Fruit fly (Drosophila melanogaster) whole organism, embryonic: ENCODE measurements around the gene CG11920.

Source experiments
- Abd-B ChIP-seq: fragments of 200-800 bp; sonication (Bioruptor generic); optimal IDR thresholded peaks from 2 replicates; lab custom pipeline; 2018; ENCODE audit warnings: missing biosample characterization, mild to moderate bottlenecking, missing genetic modification characterization, moderate library complexity
- Aef1 ChIP-seq: fragments of 200-800 bp; sonication (Bioruptor generic); IDR thresholded peaks from 3 replicates; pipeline ENCODE4 v1.3.6; 2022; ENCODE audit warnings: missing biosample characterization, missing genetic modification characterization
- Blimp-1 ChIP-seq: fragments of 200-800 bp; sonication (Bioruptor generic); optimal IDR thresholded peaks from 3 replicates; lab custom pipeline; 2018; ENCODE audit warnings: missing biosample characterization, missing genetic modification characterization, mild to moderate bottlenecking, moderate library complexity, missing genetic modification reagents
- CG10462 ChIP-seq: fragments of 200-800 bp; sonication (Bioruptor generic); optimal IDR thresholded peaks from 2 replicates; lab custom pipeline; 2016; ENCODE audit warnings: missing biosample characterization, missing genetic modification characterization
- CG12299 ChIP-seq: fragments of 200-800 bp; sonication (Bioruptor generic); optimal IDR thresholded peaks from 2 replicates; lab custom pipeline; 2018; ENCODE audit warnings: missing biosample characterization, mild to moderate bottlenecking, missing genetic modification characterization
- CG15269 ChIP-seq: fragments of 200-800 bp; sonication (Bioruptor generic); optimal IDR thresholded peaks from 2 replicates; lab custom pipeline; 2018; ENCODE audit warnings: missing biosample characterization, mild to moderate bottlenecking, missing genetic modification characterization, moderate library complexity
- CG1529 ChIP-seq: fragments of 200-800 bp; sonication (Bioruptor generic); optimal IDR thresholded peaks from 3 replicates; lab custom pipeline; 2018; ENCODE audit warnings: missing biosample characterization, missing genetic modification characterization
- CG15696 ChIP-seq: fragments of 200-800 bp; sonication (Bioruptor generic); optimal IDR thresholded peaks from 2 replicates; lab custom pipeline; 2019; ENCODE audit warnings: missing biosample characterization, mild to moderate bottlenecking, missing genetic modification characterization, moderate library complexity
- CG17186 ChIP-seq: fragments of 200-800 bp; sonication (Bioruptor generic); optimal IDR thresholded peaks from 3 replicates; lab custom pipeline; 2017; ENCODE audit warnings: missing biosample characterization, missing genetic modification reagents, missing genetic modification characterization
- CG17612 ChIP-seq: fragments of 200-800 bp; sonication (Bioruptor generic); IDR thresholded peaks from 2 replicates; pipeline ENCODE4 v1.3.6; 2022; ENCODE audit warnings: missing biosample characterization, missing genetic modification characterization
- CG1792 ChIP-seq: fragments of 200-800 bp; sonication (Bioruptor generic); optimal IDR thresholded peaks from 2 replicates; lab custom pipeline; 2016; ENCODE audit warnings: missing biosample characterization, missing genetic modification characterization
- CG18599 ChIP-seq: fragments of 200-800 bp; sonication (Bioruptor generic); optimal IDR thresholded peaks from 3 replicates; lab custom pipeline; 2017; ENCODE audit warnings: missing biosample characterization, missing genetic modification characterization, mild to moderate bottlenecking, moderate library complexity, missing genetic modification reagents
- CG3163 ChIP-seq: fragments of 200-800 bp; sonication (Bioruptor generic); optimal IDR thresholded peaks from 3 replicates; lab custom pipeline; 2016; ENCODE audit warnings: missing biosample characterization, missing genetic modification characterization
- CG42726 ChIP-seq: fragments of 200-800 bp; sonication (Bioruptor generic); IDR thresholded peaks from 2 replicates; pipeline ENCODE4 v1.3.6; 2022; ENCODE audit warnings: missing biosample characterization, missing genetic modification characterization; ENCODE audit not compliant: partially characterized antibody
- CG4404 ChIP-seq: fragments of 200-800 bp; sonication (Bioruptor generic); IDR thresholded peaks from 2 replicates; pipeline ENCODE4 v1.3.6; 2022; ENCODE audit warnings: missing biosample characterization, missing genetic modification characterization
- CG6813 ChIP-seq: fragments of 200-800 bp; sonication (Bioruptor generic); optimal IDR thresholded peaks from 2 replicates; lab custom pipeline; 2017; ENCODE audit warnings: missing biosample characterization, missing genetic modification characterization, mild to moderate bottlenecking, moderate library complexity, missing genetic modification reagents
- CG7745 ChIP-seq: fragments of 200-800 bp; sonication (Bioruptor generic); optimal IDR thresholded peaks from 2 replicates; lab custom pipeline; 2018; ENCODE audit warnings: missing biosample characterization, mild to moderate bottlenecking, missing genetic modification characterization, moderate library complexity
- CG7963 ChIP-seq: fragments of 200-800 bp; sonication (Bioruptor generic); IDR thresholded peaks from 3 replicates; pipeline ENCODE4 v1.3.6; 2022; ENCODE audit warnings: missing biosample characterization, missing genetic modification characterization; ENCODE audit not compliant: partially characterized antibody
- CrebB ChIP-seq: fragments of 200-800 bp; sonication (Bioruptor generic); optimal IDR thresholded peaks from 3 replicates; lab custom pipeline; 2018; ENCODE audit warnings: missing biosample characterization, mild to moderate bottlenecking, missing genetic modification characterization
- D ChIP-seq, 2 experiments: fragments of 200-800 bp in 1 of 2; fragments of >200 bp in 1 of 2; sonication (Bioruptor generic) in 1 of 2; optimal IDR thresholded peaks; 2 replicates in 1 of 2; 3 replicates in 1 of 2; lab custom pipeline; 2017; ENCODE audit warnings: mild to moderate bottlenecking in 1 of 2, missing biosample characterization in 1 of 2, missing genetic modification characterization in 1 of 2, missing genetic modification reagents in 1 of 2
- Deaf1 ChIP-seq: fragments of 200-800 bp; optimal IDR thresholded peaks from 3 replicates; lab custom pipeline; 2019; ENCODE audit warnings: missing biosample characterization, mild to moderate bottlenecking, missing genetic modification characterization, moderate library complexity
- Dip2 ChIP-seq: fragments of 200-800 bp; sonication (Bioruptor generic); IDR thresholded peaks from 2 replicates; pipeline ENCODE4 v1.3.6; 2022; ENCODE audit warnings: missing biosample characterization, missing genetic modification characterization
- MTF-1 ChIP-seq: fragments of 200-800 bp; sonication (Bioruptor generic); optimal IDR thresholded peaks from 2 replicates; lab custom pipeline; 2018; ENCODE audit warnings: missing biosample characterization, mild to moderate bottlenecking, missing genetic modification characterization, borderline replicate concordance
- Max ChIP-seq: fragments of 200-800 bp; sonication (Bioruptor generic); optimal IDR thresholded peaks from 2 replicates; lab custom pipeline; 2016; ENCODE audit warnings: missing biosample characterization, mild to moderate bottlenecking, missing genetic modification characterization
- NFAT ChIP-seq: fragments of 200-800 bp; sonication (Bioruptor generic); IDR thresholded peaks from 2 replicates; pipeline ENCODE4 v1.3.6; 2022; ENCODE audit warnings: missing biosample characterization, missing genetic modification characterization
- Nf-YC ChIP-seq: fragments of 200-800 bp; optimal IDR thresholded peaks from 3 replicates; lab custom pipeline; 2019; ENCODE audit warnings: missing biosample characterization, mild to moderate bottlenecking, missing genetic modification characterization, moderate library complexity
- Opbp ChIP-seq: fragments of 200-800 bp; sonication (Bioruptor generic); IDR thresholded peaks from 3 replicates; pipeline ENCODE4 v1.3.6; 2022; ENCODE audit warnings: missing biosample characterization, missing genetic modification characterization; ENCODE audit not compliant: partially characterized antibody
- Sry-δ ChIP-seq: fragments of 200-800 bp; sonication (Bioruptor generic); optimal IDR thresholded peaks from 2 replicates; lab custom pipeline; 2016; ENCODE audit warnings: missing biosample characterization, missing genetic modification characterization
- Ssrp ChIP-seq: fragments of 200-800 bp; sonication (Bioruptor generic); optimal IDR thresholded peaks from 2 replicates; lab custom pipeline; 2018; ENCODE audit warnings: missing biosample characterization, mild to moderate bottlenecking, missing genetic modification characterization, moderate library complexity
- Taf1 ChIP-seq: fragments of 200-800 bp; sonication (Bioruptor generic); IDR thresholded peaks from 2 replicates; pipeline ENCODE4 v1.3.6; 2022; ENCODE audit warnings: missing biosample characterization, missing genetic modification characterization
- Usf ChIP-seq: fragments of 200-800 bp; sonication (Bioruptor generic); optimal IDR thresholded peaks from 2 replicates; lab custom pipeline; 2017; ENCODE audit warnings: missing genotype, missing biosample characterization, missing genetic modification characterization
- Xbp1 ChIP-seq: fragments of 200-800 bp; sonication (Bioruptor generic); optimal IDR thresholded peaks from 3 replicates; lab custom pipeline; 2016; ENCODE audit warnings: missing biosample characterization, mild to moderate bottlenecking, missing genetic modification characterization
- chif ChIP-seq, 2 experiments: fragments of 200-800 bp; sonication (Bioruptor generic); optimal IDR thresholded peaks; 3 replicates each; lab custom pipeline; 2016; ENCODE audit warnings: missing biosample characterization in 2 of 2, missing genetic modification characterization in 2 of 2
- dm ChIP-seq: fragments of 200-800 bp; sonication (Bioruptor generic); optimal IDR thresholded peaks from 3 replicates; lab custom pipeline; 2016; ENCODE audit warnings: missing biosample characterization, missing genetic modification characterization
- dmrt11E ChIP-seq: fragments of 200-800 bp; sonication (Bioruptor generic); optimal IDR thresholded peaks from 3 replicates; lab custom pipeline; 2018; ENCODE audit warnings: missing biosample characterization, mild to moderate bottlenecking, missing genetic modification characterization, moderate library complexity
- esg ChIP-seq: fragments of 200-800 bp; sonication (Bioruptor generic); conservative IDR thresholded peaks from 2 replicates; pipeline ENCODE4 v1.3.6; 2022; ENCODE audit warnings: missing biosample characterization, missing genetic modification characterization
- eyg ChIP-seq: fragments of 200-800 bp; sonication (Bioruptor generic); optimal IDR thresholded peaks from 3 replicates; lab custom pipeline; 2016; ENCODE audit warnings: missing biosample characterization, missing genetic modification characterization
- gsb-n ChIP-seq: fragments of 200-800 bp; sonication (Bioruptor generic); optimal IDR thresholded peaks from 3 replicates; lab custom pipeline; 2018; ENCODE audit warnings: missing biosample characterization, mild to moderate bottlenecking, missing genetic modification characterization
- hb ChIP-seq: fragments of 200-800 bp; sonication (Bioruptor generic); IDR thresholded peaks from 3 replicates; pipeline ENCODE4 v1.3.6; 2022; ENCODE audit warnings: missing biosample characterization, missing genetic modification characterization; ENCODE audit not compliant: partially characterized antibody
- hkb ChIP-seq, 2 experiments: fragments of 200-800 bp in 1 of 2; fragments of >200 bp in 1 of 2; sonication (Bioruptor generic) in 1 of 2; IDR thresholded peaks in 1 of 2; optimal IDR thresholded peaks in 1 of 2; 2 replicates each; pipeline versions ENCODE4 v1.3.6 to Lab custom; 2017 to 2022; ENCODE audit warnings: missing biosample characterization in 1 of 2, missing genetic modification characterization in 1 of 2
- lab ChIP-seq: fragments of 200-800 bp; sonication (Bioruptor generic); optimal IDR thresholded peaks from 3 replicates; lab custom pipeline; 2017; ENCODE audit warnings: missing biosample characterization, missing genetic modification characterization, mild to moderate bottlenecking, moderate library complexity, missing genetic modification reagents
- lbe ChIP-seq: fragments of 200-800 bp; sonication (Bioruptor generic); optimal IDR thresholded peaks from 2 replicates; lab custom pipeline; 2016; ENCODE audit warnings: missing biosample characterization, mild to moderate bottlenecking, missing genetic modification characterization
- lola ChIP-seq, 3 experiments: fragments of >200 bp in 2 of 3; fragments of 200-800 bp in 1 of 3; sonication (Bioruptor generic) in 1 of 3; optimal IDR thresholded peaks; 2 replicates each; lab custom pipeline; 2017 to 2019; ENCODE audit warnings: missing biosample characterization in 3 of 3, missing genetic modification characterization in 3 of 3, mild to moderate bottlenecking in 1 of 3, moderate library complexity in 1 of 3
- org-1 ChIP-seq: fragments of 200-800 bp; sonication (Bioruptor generic); optimal IDR thresholded peaks from 2 replicates; lab custom pipeline; 2017; ENCODE audit warnings: missing biosample characterization, missing genetic modification characterization
- sens-2 ChIP-seq: fragments of 200-800 bp; sonication (Bioruptor generic); IDR thresholded peaks from 2 replicates; pipeline ENCODE4 v1.3.6; 2022; ENCODE audit warnings: missing biosample characterization, missing genetic modification characterization
- trh ChIP-seq: fragments of 200-800 bp; sonication (Bioruptor generic); optimal IDR thresholded peaks from 2 replicates; lab custom pipeline; 2016; ENCODE audit warnings: missing biosample characterization, missing genetic modification characterization
- unpg ChIP-seq: fragments of 200-800 bp; sonication (Bioruptor generic); optimal IDR thresholded peaks from 3 replicates; lab custom pipeline; 2018; ENCODE audit warnings: missing biosample characterization, mild to moderate bottlenecking, missing genetic modification characterization, moderate library complexity
- zfh1 ChIP-seq: fragments of 200-800 bp; sonication (Bioruptor generic); IDR thresholded peaks from 3 replicates; pipeline ENCODE4 v1.3.6; 2022; ENCODE audit warnings: missing biosample characterization, missing genetic modification characterization

CG11920 gene

dm6 chr3R:25054451-25055188 is 20.1 kb upstream of the CG11920 start, which contains the start of gene CG31109 (continued):
- no peak for TF ChIP-seq unpg (GFP tag; lab: Kevin White, UChicago)
- no peak for TF ChIP-seq trh (GFP tag; lab: Kevin White, UChicago)
- TF ChIP-seq org-1 (GFP tag; lab: Kevin White, UChicago), result no peak
- no peak for TF ChIP-seq Dip2 (GFP tag; lab: Robert Waterston, UW)
- no peak for TF ChIP-seq eyg
- no peak for TF ChIP-seq CG7745 (tag; lab: Kevin White, UChicago)
- TF ChIP-seq CG4404, result no peak
- TF ChIP-seq MTF-1 (GFP tag; lab: Kevin White, UChicago), result no peak
- TF ChIP-seq CG10462 (GFP tag; lab: Kevin White, UChicago), result no peak
- TF ChIP-seq CG42726 (GFP tag; lab: Robert Waterston, UW), result no peak
- TF ChIP-seq Max, result no peak
- TF ChIP-seq D (optimal IDR thresholded peaks at IDR 0.05; lab: Kevin White, UChicago), result no peak
- no peak for TF ChIP-seq D (GFP tag; optimal IDR thresholded peaks at IDR 0.05; lab: Kevin White, UChicago)
- TF ChIP-seq Xbp1 (GFP tag; lab: Kevin White, UChicago), result peak; percentile 20
- TF ChIP-seq Nf-YC (tag; lab: Kevin White, UChicago), result peak; percentile 51
- TF ChIP-seq CrebB, result no peak
- TF ChIP-seq CG12299, result no peak
- TF ChIP-seq Taf1, result no peak
- no peak for TF ChIP-seq CG17612 (GFP tag; lab: Robert Waterston, UW)
- no peak for TF ChIP-seq Aef1 (GFP tag; lab: Robert Waterston, UW)
- no peak for TF ChIP-seq CG6813 (GFP tag; lab: Kevin White, UChicago)
- peak in 1 of 3 experiments; percentile 5 for TF ChIP-seq lola (GFP tag; optimal IDR thresholded peaks at IDR 0.05; lab: Kevin White, UChicago)
- TF ChIP-seq dmrt11E (tag; lab: Kevin White, UChicago), result peak; percentile 3
- peak; percentile 46; the same call in 1 of the 3 replicates for TF ChIP-seq Opbp (GFP tag; lab: Robert Waterston, UW)
- no peak for TF ChIP-seq dm (GFP tag; lab: Kevin White, UChicago)
- no peak for TF ChIP-seq NFAT (GFP tag; lab: Robert Waterston, UW)
- no peak for TF ChIP-seq lab
- TF ChIP-seq sens-2 (GFP tag; lab: Robert Waterston, UW), result no peak
- TF ChIP-seq CG1529 (GFP tag; lab: Kevin White, UChicago), result no peak
- TF ChIP-seq CG7963, result no peak
- TF ChIP-seq Blimp-1 (GFP tag; lab: Kevin White, UChicago), result no peak
- TF ChIP-seq CG15696, result peak; percentile 46
- TF ChIP-seq Usf, result no peak
- TF ChIP-seq zfh1 (GFP tag; lab: Robert Waterston, UW), result no peak
- TF ChIP-seq CG3163 (GFP tag; lab: Kevin White, UChicago), result no peak
- no peak for TF ChIP-seq chif (GFP tag; optimal IDR thresholded peaks at IDR 0.05; lab: Kevin White, UChicago)
- no peak for TF ChIP-seq Ssrp
- no peak for TF ChIP-seq gsb-n (tag; lab: Kevin White, UChicago)
- no peak for TF ChIP-seq Deaf1
- TF ChIP-seq lbe (GFP tag; lab: Kevin White, UChicago), result no peak
- no peak for TF ChIP-seq Abd-B (GFP tag; lab: Kevin White, UChicago)
- TF ChIP-seq hb (GFP tag; lab: Robert Waterston, UW), result no peak
- TF ChIP-seq esg (GFP tag; lab: Robert Waterston, UW), result no peak
- TF ChIP-seq CG15269, result no peak
- no peak for TF ChIP-seq hkb (optimal IDR thresholded peaks at IDR 0.05; lab: Kevin White, UChicago)
- no peak for TF ChIP-seq hkb (GFP tag; IDR thresholded peaks at IDR 0.05; lab: Robert Waterston, UW)
- no peak for TF ChIP-seq CG1792 (GFP tag; lab: Kevin White, UChicago)
- peak; percentile 19 for TF ChIP-seq CG18599 (GFP tag; lab: Kevin White, UChicago)
- no peak for TF ChIP-seq CG17186 (GFP tag; lab: Kevin White, UChicago)
- peak; percentile 69 for TF ChIP-seq Sry-δ (GFP tag; lab: Kevin White, UChicago)
